Worm (Caenorhabditis elegans): ENCODE data around the gene sng-1.
A peak's percentile ranks its signal among the peaks of the same experiment; 100 is the strongest.
"Not testable (repeated sequence)": the region's sequence is repeated elsewhere in the genome, so short reads cannot be mapped to it uniquely, and the experiment has no call there.

Gene sng-1

ce11 chrX:7340915-7341559 is 13.6 kb downstream of the sng-1 start, which contains the start of gene C07D8.6 (continued):
- TF ChIP-seq ZK546.5 (tag; optimal IDR thresholded peaks at IDR 0.05) = no peak
- TF ChIP-seq pqm-1 (tag; optimal IDR thresholded peaks at IDR 0.05) = peak; percentile 92
- no peak for TF ChIP-seq fos-1 (tag; optimal IDR thresholded peaks at IDR 0.05)
- no peak for TF ChIP-seq mdl-1 (tag; optimal IDR thresholded peaks at IDR 0.05)

- TF ChIP-seq nhr-67 (tag; optimal IDR thresholded peaks at IDR 0.05) (no peak), pha-4 (tag; optimal IDR thresholded peaks at IDR 0.05) (peak; percentile 30), ceh-82 (tag; optimal IDR thresholded peaks at IDR 0.05) (no peak), elt-2 (tag; optimal IDR thresholded peaks at IDR 0.05) (peak; percentile 60), skn-1 (tag; optimal IDR thresholded peaks at IDR 0.05) (peak; percentile 59)
These were observed 15.8 kb downstream of the sng-1 start for ce11 chrX:7343218-7343617.

DNA sequence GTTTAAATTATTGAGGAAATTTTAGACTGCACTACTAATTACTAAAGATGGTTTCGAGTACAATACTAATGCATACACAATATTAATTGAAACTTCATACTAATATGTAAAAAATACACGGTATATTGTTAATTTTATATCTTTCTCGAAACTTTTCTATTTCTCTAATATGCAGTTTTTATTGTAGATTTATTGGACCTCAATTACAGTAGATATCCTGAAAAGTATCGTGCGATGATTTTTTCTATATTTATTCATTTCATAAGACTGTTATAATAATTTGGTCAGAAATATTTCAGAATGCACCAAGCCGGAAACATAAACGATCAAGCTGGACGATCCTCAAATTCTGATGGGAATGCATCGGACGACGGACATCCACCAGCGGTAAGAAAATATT is 16.3 kb downstream of the sng-1 start, which contains the start of gene C07D8.5:
C07D8.5 (plus strand) TSS at position 301 of the 400 bp plus-strand sequence.
- TF ChIP-seq nhr-43 (tag; optimal IDR thresholded peaks at IDR 0.05; ENCODE audit: poor library complexity, severe bottlenecking) (no peak), eor-1 (tag; optimal IDR thresholded peaks at IDR 0.05) (no peak), tbx-2 (tag; optimal IDR thresholded peaks at IDR 0.05) (no peak), ZK546.5 (tag; optimal IDR thresholded peaks at IDR 0.05) (no peak), ceh-9 (tag; optimal IDR thresholded peaks at IDR 0.05) (no peak), jun-1 (tag; optimal IDR thresholded peaks at IDR 0.05) (no peak), lin-15B (tag; optimal IDR thresholded peaks at IDR 0.05) (no peak), nhr-76 (tag; optimal IDR thresholded peaks at IDR 0.05) (no peak), pqm-1 (tag; optimal IDR thresholded peaks at IDR 0.05) (no peak), nhr-237 (tag; optimal IDR thresholded peaks at IDR 0.05) (no peak)

ce11 chrX:7365267-7365666 is 37.9 kb downstream of the sng-1 start, which contains the start of gene C56G3.2:
Gene C56G3.2, plus strand, starts transcription at chrX:7365567.
- not testable (repeated sequence) for TF ChIP-seq mml-1, fkh-2, ZK546.5 (tag; optimal IDR thresholded peaks at IDR 0.05)

DNA sequence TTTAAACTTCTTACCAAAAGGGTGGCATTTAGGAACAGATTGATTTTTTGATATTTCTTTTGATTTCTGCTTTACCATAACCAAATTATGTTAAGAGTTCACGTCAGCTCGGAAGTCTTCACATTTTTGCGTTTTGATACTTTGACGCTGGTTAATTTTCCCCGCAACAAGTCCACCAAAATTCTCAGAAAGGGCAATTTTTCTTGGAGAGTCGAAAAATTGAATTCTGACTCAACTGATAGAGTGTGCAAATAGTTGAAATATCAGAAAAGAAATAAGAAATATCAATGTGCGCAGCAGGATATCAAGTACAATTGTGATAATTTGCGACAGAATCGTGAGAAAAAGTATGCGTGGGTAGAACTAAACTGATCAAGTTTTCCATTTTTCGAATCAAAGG is 42.4 kb downstream of the sng-1 start:
- TF ChIP-seq mml-1 (tag; optimal IDR thresholded peaks at IDR 0.05) (no peak), egl-5 (tag; optimal IDR thresholded peaks at IDR 0.05) (no peak), sea-2 (GFP tag; optimal IDR thresholded peaks at IDR 0.05) (no peak), nfya-1 (tag; optimal IDR thresholded peaks at IDR 0.05; ENCODE audit: insufficient read depth) (no peak), eor-1 (tag; optimal IDR thresholded peaks at IDR 0.05) (no peak), nhr-76 (tag; optimal IDR thresholded peaks at IDR 0.05) (no peak), ceh-28 (tag; optimal IDR thresholded peaks at IDR 0.05) (no peak), ztf-4 (tag; optimal IDR thresholded peaks at IDR 0.05) (no peak), elt-3 (tag; optimal IDR thresholded peaks at IDR 0.05) (no peak), nhr-237 (tag; optimal IDR thresholded peaks at IDR 0.05) (no peak), fkh-2 (tag; optimal IDR thresholded peaks at IDR 0.05) (no peak)

- TF ChIP-seq elt-3 (tag; optimal IDR thresholded peaks at IDR 0.05) (no peak), sea-2 (GFP tag; optimal IDR thresholded peaks at IDR 0.05) (no peak), lin-39 (tag; optimal IDR thresholded peaks at IDR 0.05) (no peak), mml-1 (tag; optimal IDR thresholded peaks at IDR 0.05) (no peak), nhr-67 (tag; optimal IDR thresholded peaks at IDR 0.05) (no peak), lsy-12 (tag; optimal IDR thresholded peaks at IDR 0.05) (no peak), ceh-16 (tag; optimal IDR thresholded peaks at IDR 0.05) (no peak), ceh-82 (tag; optimal IDR thresholded peaks at IDR 0.05) (no peak), snpc-4 (tag; optimal IDR thresholded peaks at IDR 0.05) (no peak), nhr-43 (tag; optimal IDR thresholded peaks at IDR 0.05; ENCODE audit: poor library complexity, severe bottlenecking) (no peak), nhr-76 (tag; optimal IDR thresholded peaks at IDR 0.05) (no peak), daf-12 (tag; optimal IDR thresholded peaks at IDR 0.05) (no peak), nfya-1 (tag; optimal IDR thresholded peaks at IDR 0.05; ENCODE audit: insufficient read depth) (no peak), fkh-2 (tag; optimal IDR thresholded peaks at IDR 0.05) (no peak), fkh-10 (GFP tag; optimal IDR thresholded peaks at IDR 0.05) (no peak), nhr-23 (tag; optimal IDR thresholded peaks at IDR 0.05) (no peak), pqm-1 (tag; optimal IDR thresholded peaks at IDR 0.05) (no peak)
These were observed 44.5 kb downstream of the sng-1 start for ce11 chrX:7371945-7372344.
